Fruit fly (Drosophila melanogaster) whole organism, embryonic: Measurements from ENCODE around the gene RpL15.
A peak's percentile ranks its signal among the peaks of the same experiment; 100 is the strongest.

Experiments used
- Abd-B ChIP-seq: fragments of 200-800 bp; sonication (Bioruptor generic); optimal IDR thresholded peaks from 2 replicates; lab custom pipeline; 2018; ENCODE audit warnings: missing biosample characterization, mild to moderate bottlenecking, missing genetic modification characterization, moderate library complexity
- Aef1 ChIP-seq: fragments of 200-800 bp; sonication (Bioruptor generic); IDR thresholded peaks from 3 replicates; pipeline ENCODE4 v1.3.6; 2022; ENCODE audit warnings: missing biosample characterization, missing genetic modification characterization
- CG10147 ChIP-seq: fragments of 200-800 bp; sonication (Bioruptor generic); optimal IDR thresholded peaks from 2 replicates; lab custom pipeline; 2019; ENCODE audit warnings: missing biosample characterization, mild to moderate bottlenecking, missing genetic modification characterization, moderate library complexity
- CG10209 ChIP-seq: fragments of 200-800 bp; sonication (Bioruptor generic); optimal IDR thresholded peaks from 3 replicates; lab custom pipeline; 2017; ENCODE audit warnings: missing biosample characterization, mild to moderate bottlenecking, missing genetic modification characterization, missing genetic modification reagents
- CG1024 ChIP-seq: fragments of 200-800 bp; sonication (Bioruptor generic); IDR thresholded peaks from 2 replicates; pipeline ENCODE4 v1.3.6; 2022; ENCODE audit warnings: missing biosample characterization, missing genetic modification characterization
- CG10366 ChIP-seq: fragments of 200-800 bp; sonication (Bioruptor generic); IDR thresholded peaks from 2 replicates; pipeline ENCODE4 v1.3.6; 2022; ENCODE audit warnings: missing biosample characterization, missing genetic modification characterization
- CG10565 ChIP-seq: fragments of 200-800 bp; sonication (Bioruptor generic); optimal IDR thresholded peaks from 3 replicates; lab custom pipeline; 2016; ENCODE audit warnings: missing biosample characterization, mild to moderate bottlenecking, missing genetic modification characterization
- CG10654 ChIP-seq: fragments of 200-800 bp; sonication (Bioruptor generic); optimal IDR thresholded peaks from 2 replicates; lab custom pipeline; 2016; ENCODE audit warnings: missing biosample characterization, missing genetic modification characterization
- CG10979 ChIP-seq: fragments of 200-800 bp; sonication (Bioruptor generic); optimal IDR thresholded peaks from 2 replicates; lab custom pipeline; 2018; ENCODE audit warnings: missing biosample characterization, mild to moderate bottlenecking, missing genetic modification characterization, moderate library complexity
- CG11093 ChIP-seq: fragments of 200-800 bp; sonication (Bioruptor generic); IDR thresholded peaks from 3 replicates; pipeline ENCODE4 v1.3.6; 2022; ENCODE audit warnings: missing biosample characterization, missing genetic modification characterization
- CG12104 ChIP-seq: fragments of 200-800 bp; sonication (Bioruptor generic); optimal IDR thresholded peaks from 3 replicates; lab custom pipeline; 2016; ENCODE audit warnings: missing biosample characterization, missing genetic modification characterization
- CG12155 ChIP-seq: fragments of 200-800 bp; sonication (Bioruptor generic); optimal IDR thresholded peaks from 3 replicates; lab custom pipeline; 2016; ENCODE audit warnings: missing biosample characterization, missing genetic modification characterization
- CG13424 ChIP-seq: fragments of 200-800 bp; sonication (Bioruptor generic); optimal IDR thresholded peaks from 2 replicates; lab custom pipeline; 2019; ENCODE audit warnings: missing biosample characterization, mild to moderate bottlenecking, missing genetic modification characterization, moderate library complexity
- CG14860 ChIP-seq: fragments of 200-800 bp; sonication (Bioruptor generic); IDR thresholded peaks from 3 replicates; pipeline ENCODE4 v1.3.6; 2022; ENCODE audit warnings: missing biosample characterization, missing genetic modification characterization; ENCODE audit not compliant: partially characterized antibody
- CG16815 ChIP-seq: fragments of 200-800 bp; sonication (Bioruptor generic); optimal IDR thresholded peaks from 3 replicates; lab custom pipeline; 2017; ENCODE audit warnings: missing biosample characterization, mild to moderate bottlenecking, missing genetic modification characterization
- CG17385 ChIP-seq: fragments of 200-800 bp; sonication (Bioruptor generic); optimal IDR thresholded peaks from 3 replicates; lab custom pipeline; 2018; ENCODE audit warnings: missing biosample characterization, mild to moderate bottlenecking, missing genetic modification characterization
- CG18599 ChIP-seq: fragments of 200-800 bp; sonication (Bioruptor generic); optimal IDR thresholded peaks from 3 replicates; lab custom pipeline; 2017; ENCODE audit warnings: missing biosample characterization, missing genetic modification characterization, mild to moderate bottlenecking, moderate library complexity, missing genetic modification reagents
- CG2116 ChIP-seq: fragments of 200-800 bp; sonication (Bioruptor generic); optimal IDR thresholded peaks from 3 replicates; lab custom pipeline; 2018; ENCODE audit warnings: missing biosample characterization, mild to moderate bottlenecking, missing genetic modification characterization
- CG31388 ChIP-seq: fragments of 200-800 bp; sonication (Bioruptor generic); optimal IDR thresholded peaks from 2 replicates; lab custom pipeline; 2016; ENCODE audit warnings: missing biosample characterization, missing genetic modification characterization
- CG31441 ChIP-seq: fragments of 200-800 bp; sonication (Bioruptor generic); IDR thresholded peaks from 2 replicates; pipeline ENCODE4 v1.3.6; 2022; ENCODE audit warnings: missing biosample characterization, missing genetic modification characterization
- CG3838 ChIP-seq: fragments of 200-800 bp; sonication (Bioruptor generic); optimal IDR thresholded peaks from 3 replicates; lab custom pipeline; 2016; ENCODE audit warnings: missing biosample characterization, missing genetic modification characterization
- CG42726 ChIP-seq: fragments of 200-800 bp; sonication (Bioruptor generic); IDR thresholded peaks from 2 replicates; pipeline ENCODE4 v1.3.6; 2022; ENCODE audit warnings: missing biosample characterization, missing genetic modification characterization; ENCODE audit not compliant: partially characterized antibody
- CG4282 ChIP-seq: fragments of 200-800 bp; sonication (Bioruptor generic); optimal IDR thresholded peaks from 2 replicates; lab custom pipeline; 2016; ENCODE audit warnings: missing biosample characterization, missing genetic modification characterization
- CG6791 ChIP-seq: fragments of 200-800 bp; sonication (Bioruptor generic); IDR thresholded peaks from 3 replicates; pipeline ENCODE4 v1.3.6; 2022; ENCODE audit warnings: missing biosample characterization, missing genetic modification characterization; ENCODE audit not compliant: partially characterized antibody
- CG7271 ChIP-seq: fragments of 200-800 bp; sonication (Bioruptor generic); optimal IDR thresholded peaks from 2 replicates; lab custom pipeline; 2018; ENCODE audit warnings: missing biosample characterization, mild to moderate bottlenecking, missing genetic modification characterization, moderate library complexity
- CG7839 ChIP-seq: fragments of 200-800 bp; sonication (Bioruptor generic); optimal IDR thresholded peaks from 3 replicates; lab custom pipeline; 2018; ENCODE audit warnings: missing biosample characterization, mild to moderate bottlenecking, missing genetic modification characterization, moderate library complexity
- CG9876 ChIP-seq: fragments of 200-800 bp; sonication (Bioruptor generic); optimal IDR thresholded peaks from 2 replicates; lab custom pipeline; 2016; ENCODE audit warnings: missing biosample characterization, missing genetic modification characterization
- Chrac-16 ChIP-seq: fragments of 200-800 bp; sonication (Bioruptor generic); optimal IDR thresholded peaks from 3 replicates; lab custom pipeline; 2016; ENCODE audit warnings: missing biosample characterization, missing genetic modification characterization
- Dfd ChIP-seq, 2 experiments: fragments of >200 bp; optimal IDR thresholded peaks; 2 replicates each; lab custom pipeline; 2017; ENCODE audit warnings: missing biosample characterization in 2 of 2, missing genetic modification characterization in 2 of 2
- Doc3 ChIP-seq: fragments of 200-800 bp; sonication (Bioruptor generic); IDR thresholded peaks from 3 replicates; pipeline ENCODE4 v1.3.6; 2022; ENCODE audit warnings: missing biosample characterization, missing genetic modification characterization; ENCODE audit not compliant: partially characterized antibody
- Fer3 ChIP-seq: fragments of 200-800 bp; sonication (Bioruptor generic); optimal IDR thresholded peaks from 2 replicates; lab custom pipeline; 2018; ENCODE audit warnings: missing biosample characterization, mild to moderate bottlenecking, missing genetic modification characterization, moderate library complexity
- Hand ChIP-seq: fragments of 200-800 bp; sonication (Bioruptor generic); optimal IDR thresholded peaks from 2 replicates; lab custom pipeline; 2017; ENCODE audit warnings: mild to moderate bottlenecking, missing biosample characterization, missing genetic modification reagents, missing genetic modification characterization
- Hr78 ChIP-seq, 2 experiments: fragments of 200-800 bp in 1 of 2; fragments of >200 bp in 1 of 2; sonication (Bioruptor generic) in 1 of 2; optimal IDR thresholded peaks; 2 replicates each; lab custom pipeline; 2017 to 2019; ENCODE audit warnings: missing biosample characterization in 2 of 2, missing genetic modification characterization in 2 of 2, mild to moderate bottlenecking in 1 of 2, moderate library complexity in 1 of 2
- Mad ChIP-seq: fragments of 200-800 bp; sonication (Bioruptor generic); optimal IDR thresholded peaks from 2 replicates; lab custom pipeline; 2016; ENCODE audit warnings: missing biosample characterization, missing genetic modification characterization
- Sox102F ChIP-seq: fragments of 200-800 bp; sonication (Bioruptor generic); optimal IDR thresholded peaks from 2 replicates; lab custom pipeline; 2018; ENCODE audit warnings: missing biosample characterization, mild to moderate bottlenecking, missing genetic modification characterization, moderate library complexity
- ac ChIP-seq: fragments of 200-800 bp; sonication (Bioruptor generic); optimal IDR thresholded peaks from 3 replicates; lab custom pipeline; 2017; ENCODE audit warnings: missing biosample characterization, mild to moderate bottlenecking, missing genetic modification characterization
- dan ChIP-seq: fragments of 200-800 bp; sonication (Bioruptor generic); IDR thresholded peaks from 2 replicates; pipeline ENCODE4 v1.3.6; 2022; ENCODE audit warnings: missing biosample characterization, missing genetic modification characterization
- gce ChIP-seq: fragments of 200-800 bp; sonication (Bioruptor generic); IDR thresholded peaks from 3 replicates; pipeline ENCODE4 v1.3.6; 2022; ENCODE audit warnings: missing biosample characterization, missing genetic modification characterization
- gcm2 ChIP-seq: fragments of 200-800 bp; sonication (Bioruptor generic); optimal IDR thresholded peaks from 2 replicates; lab custom pipeline; 2016; ENCODE audit warnings: missing biosample characterization, missing genetic modification characterization
- gem ChIP-seq: fragments of 200-800 bp; sonication (Bioruptor generic); optimal IDR thresholded peaks from 2 replicates; lab custom pipeline; 2019; ENCODE audit warnings: missing biosample characterization, mild to moderate bottlenecking, missing genetic modification characterization, moderate library complexity
- grau ChIP-seq: fragments of 200-800 bp; optimal IDR thresholded peaks from 3 replicates; lab custom pipeline; 2019; ENCODE audit warnings: missing biosample characterization, mild to moderate bottlenecking, missing genetic modification characterization, moderate library complexity
- ken ChIP-seq: fragments of 200-800 bp; sonication (Bioruptor generic); IDR thresholded peaks from 3 replicates; pipeline ENCODE4 v1.3.6; 2022; ENCODE audit warnings: missing biosample characterization, missing genetic modification characterization
- psq ChIP-seq: fragments of 200-800 bp; sonication (Bioruptor generic); optimal IDR thresholded peaks from 2 replicates; lab custom pipeline; 2017; ENCODE audit warnings: missing biosample characterization, missing genetic modification characterization
- pzg ChIP-seq: fragments of 200-800 bp; sonication (Bioruptor generic); optimal IDR thresholded peaks from 3 replicates; lab custom pipeline; 2018; ENCODE audit warnings: missing biosample characterization, mild to moderate bottlenecking, missing genetic modification characterization, moderate library complexity
- shn ChIP-seq: fragments of 200-800 bp; sonication (Bioruptor generic); optimal IDR thresholded peaks from 3 replicates; lab custom pipeline; 2016; ENCODE audit warnings: missing biosample characterization, missing genetic modification characterization
- stwl ChIP-seq: fragments of 200-800 bp; sonication (Bioruptor generic); optimal IDR thresholded peaks from 3 replicates; lab custom pipeline; 2018; ENCODE audit warnings: missing biosample characterization, mild to moderate bottlenecking, missing genetic modification characterization, moderate library complexity
- tin ChIP-seq: fragments of 200-800 bp; sonication (Bioruptor generic); optimal IDR thresholded peaks from 3 replicates; lab custom pipeline; 2016; ENCODE audit warnings: missing biosample characterization, missing genetic modification characterization
- ttk ChIP-seq: fragments of 200-800 bp; sonication (Bioruptor generic); IDR thresholded peaks from 2 replicates; pipeline ENCODE4 v2.1.2; 2022; ENCODE audit warnings: missing biosample characterization, missing genetic modification characterization
- twi ChIP-seq: fragments of 200-800 bp; optimal IDR thresholded peaks from 2 replicates; lab custom pipeline; 2019; ENCODE audit warnings: missing biosample characterization, mild to moderate bottlenecking, missing genetic modification characterization, moderate library complexity
- wek ChIP-seq: fragments of 200-800 bp; sonication (Bioruptor generic); optimal IDR thresholded peaks from 3 replicates; lab custom pipeline; 2018; ENCODE audit warnings: missing biosample characterization, mild to moderate bottlenecking, missing genetic modification characterization, moderate library complexity

The RpL15 gene

dm6 chr3L:27279041-27279671 is 12.1 kb downstream of the RpL15 start, which contains the start of gene Dbp80 (continued):
- TF ChIP-seq CG10209 (GFP tag; lab: Kevin White, UChicago), result no peak
- TF ChIP-seq CG13424, result no peak
- TF ChIP-seq CG12155, result no peak
- TF ChIP-seq pzg, result peak; percentile 55
- no peak for TF ChIP-seq ttk (GFP tag; lab: Robert Waterston, UW)
- no peak for TF ChIP-seq CG18599
- peak; percentile 26; the same call in 1 of the 2 replicates for TF ChIP-seq CG31441 (GFP tag; lab: Robert Waterston, UW)
- no peak for TF ChIP-seq CG9876 (GFP tag; lab: Kevin White, UChicago)
- no peak for TF ChIP-seq shn (GFP tag; lab: Kevin White, UChicago)
- no peak for TF ChIP-seq CG6791 (GFP tag; lab: Robert Waterston, UW)
- no peak for TF ChIP-seq stwl (tag; lab: Kevin White, UChicago)
- no peak for TF ChIP-seq CG4282 (GFP tag; lab: Kevin White, UChicago)
- TF ChIP-seq CG31388, result no peak
- no peak for TF ChIP-seq Hand (GFP tag; lab: Kevin White, UChicago)
- no peak for TF ChIP-seq Chrac-16 (GFP tag; lab: Kevin White, UChicago)
- TF ChIP-seq CG16815, result peak; percentile 0
- TF ChIP-seq gem (tag; lab: Kevin White, UChicago), result peak; percentile 38
- TF ChIP-seq ken (GFP tag; lab: Robert Waterston, UW), result no peak
- no peak for TF ChIP-seq CG17385
- TF ChIP-seq Aef1 (GFP tag; lab: Robert Waterston, UW), result no peak
- no peak for TF ChIP-seq Mad (GFP tag; lab: Kevin White, UChicago)
- no peak for TF ChIP-seq grau (tag; lab: Kevin White, UChicago)
- peak in 1 of 2 experiments; percentile 56 for TF ChIP-seq Dfd (GFP tag; optimal IDR thresholded peaks at IDR 0.05; lab: Kevin White, UChicago)
- TF ChIP-seq Sox102F (GFP tag; lab: Kevin White, UChicago), result no peak
- TF ChIP-seq CG3838 (GFP tag; lab: Kevin White, UChicago), result no peak
- no peak for TF ChIP-seq CG10979 (tag; lab: Kevin White, UChicago)
- no peak for TF ChIP-seq CG12104 (GFP tag; lab: Kevin White, UChicago)
- TF ChIP-seq Fer3 (tag; lab: Kevin White, UChicago), result no peak
- no peak for TF ChIP-seq gce
- peak; percentile 100 for TF ChIP-seq CG1024
- peak; percentile 71 for TF ChIP-seq Abd-B (GFP tag; lab: Kevin White, UChicago)
- no peak for TF ChIP-seq Hr78 (GFP tag; optimal IDR thresholded peaks at IDR 0.05; lab: Kevin White, UChicago)
- TF ChIP-seq tin (GFP tag; lab: Kevin White, UChicago), result no peak
- no peak for TF ChIP-seq CG10654 (GFP tag; lab: Kevin White, UChicago)
- TF ChIP-seq CG14860 (GFP tag; lab: Robert Waterston, UW), result no peak
- TF ChIP-seq Doc3, result no peak
- TF ChIP-seq CG2116 (GFP tag; lab: Kevin White, UChicago), result peak; percentile 32
- no peak for TF ChIP-seq CG7271
- TF ChIP-seq CG11093 (GFP tag; lab: Robert Waterston, UW), result no peak
- TF ChIP-seq twi, result no peak
- TF ChIP-seq CG42726 (GFP tag; lab: Robert Waterston, UW), result no peak
- TF ChIP-seq dan, result no peak
- TF ChIP-seq ac, result no peak
- TF ChIP-seq psq (GFP tag; lab: Kevin White, UChicago), result no peak
- TF ChIP-seq CG10147 (GFP tag; lab: Kevin White, UChicago), result no peak
- no peak for TF ChIP-seq CG10565
- TF ChIP-seq CG10366 (GFP tag; lab: Robert Waterston, UW), result no peak
- no peak for TF ChIP-seq CG7839 (tag; lab: Kevin White, UChicago)
- TF ChIP-seq gcm2 (GFP tag; lab: Kevin White, UChicago), result no peak
- TF ChIP-seq wek (GFP tag; lab: Kevin White, UChicago), result peak; percentile 7
